Worm (Caenorhabditis elegans) whole organism, L3 larva: ENCODE data around the gene fbxa-52.

Source experiments
- lin-15B ChIP-seq: fragments of 150-350 bp; optimal IDR thresholded peaks from 2 replicates; lab custom pipeline; 2014; ENCODE audit warnings: missing biosample characterization, missing genetic modification characterization
- lin-39 ChIP-seq: fragments of 150-350 bp; optimal IDR thresholded peaks from 2 replicates; lab custom pipeline; 2018; ENCODE audit warnings: missing biosample characterization, missing genetic modification reagents, missing genetic modification characterization
- pqm-1 ChIP-seq: fragments of 150-350 bp; optimal IDR thresholded peaks from 2 replicates; lab custom pipeline; 2017; ENCODE audit warnings: missing biosample characterization, missing genetic modification characterization, inconsistent platforms

DNA sequence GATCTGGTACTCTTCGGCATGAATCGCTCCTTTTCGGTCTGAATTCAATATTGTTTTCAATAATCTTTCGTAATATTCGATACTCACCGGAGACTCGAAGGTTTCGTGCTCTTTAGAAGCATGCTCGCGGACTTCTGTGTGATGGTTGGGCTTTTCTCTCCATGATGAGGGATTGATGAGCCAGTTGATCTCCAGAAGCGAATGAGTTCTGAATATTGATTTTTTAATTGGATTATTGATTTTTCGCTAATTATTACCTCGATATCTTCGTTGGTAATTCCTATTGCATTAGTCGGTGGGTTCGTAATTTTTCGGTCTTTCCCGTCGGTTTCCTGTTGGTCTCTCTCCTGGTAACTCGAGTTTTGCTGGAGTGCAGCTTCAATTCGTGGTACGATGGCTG, 45.4 kb downstream of the fbxa-52 start:
- TF ChIP-seq lin-15B: no peak
- TF ChIP-seq pqm-1 (tag; lab: Kevin White, UChicago): no peak
- no peak for TF ChIP-seq lin-39
